Worm (Caenorhabditis elegans) whole organism, early embryonic: ENCODE results near the gene srt-68.

Experiments used
- B0310.2 ChIP-seq: sonication (generic microtip); optimal IDR thresholded peaks from 2 replicates; lab custom pipeline; 2016; ENCODE audit warnings: mild to moderate bottlenecking, missing genetic modification characterization, missing compliant biosample characterization
- F13C5.2 ChIP-seq: sonication (generic microtip); optimal IDR thresholded peaks from 2 replicates; lab custom pipeline; 2017; ENCODE audit warnings: mild to moderate bottlenecking, missing genetic modification characterization, inconsistent platforms, missing compliant biosample characterization
- aly-1 ChIP-seq: sonication (generic microtip); optimal IDR thresholded peaks from 2 replicates; lab custom pipeline; 2016; ENCODE audit warnings: missing genetic modification characterization, missing compliant biosample characterization
- ama-1 ChIP-seq: fragments of 150-350 bp; optimal IDR thresholded peaks from 2 replicates; lab custom pipeline; 2014
- ceh-13 ChIP-seq: fragments of 200-800 bp; sonication (Bioruptor generic); optimal IDR thresholded peaks from 2 replicates; lab custom pipeline; 2018; ENCODE audit warnings: mild to moderate bottlenecking, missing genetic modification characterization, missing compliant biosample characterization
- ceh-36 ChIP-seq: sonication (generic microtip); optimal IDR thresholded peaks from 2 replicates; lab custom pipeline; 2016; ENCODE audit warnings: missing genetic modification characterization, inconsistent platforms, missing compliant biosample characterization
- ets-7 ChIP-seq: sonication (generic microtip); optimal IDR thresholded peaks from 2 replicates; lab custom pipeline; 2016; ENCODE audit warnings: missing genotype, missing genetic modification characterization, missing compliant biosample characterization
- hmbx-1 ChIP-seq: sonication (generic microtip); optimal IDR thresholded peaks from 2 replicates; lab custom pipeline; 2016; ENCODE audit warnings: mild to moderate bottlenecking, missing genetic modification characterization, missing compliant biosample characterization
- hmg-4 ChIP-seq: fragments of 200-800 bp; sonication (Bioruptor generic); optimal IDR thresholded peaks from 2 replicates; lab custom pipeline; 2018; ENCODE audit warnings: mild to moderate bottlenecking, missing genetic modification characterization, missing compliant biosample characterization
- scrt-1 ChIP-seq: fragments of 200-800 bp; sonication (Bioruptor generic); IDR thresholded peaks from 2 replicates; pipeline ENCODE4 v1.3.6; 2022; ENCODE audit warnings: missing genetic modification characterization, missing compliant biosample characterization
- sea-1 ChIP-seq: fragments of 200-800 bp; sonication (Bioruptor generic); conservative IDR thresholded peaks from 2 replicates; pipeline ENCODE4 v1.3.6; 2022; ENCODE audit warnings: missing genetic modification characterization, missing compliant biosample characterization
- tbx-11 ChIP-seq: fragments of 200-800 bp; sonication (Bioruptor generic); IDR thresholded peaks from 2 replicates; pipeline ENCODE4 v1.3.6; 2022; ENCODE audit warnings: missing genetic modification characterization, missing compliant biosample characterization
- tra-4 ChIP-seq: sonication (generic microtip); optimal IDR thresholded peaks from 2 replicates; lab custom pipeline; 2017; ENCODE audit warnings: missing genetic modification characterization, missing compliant biosample characterization

Gene srt-68

DNA sequence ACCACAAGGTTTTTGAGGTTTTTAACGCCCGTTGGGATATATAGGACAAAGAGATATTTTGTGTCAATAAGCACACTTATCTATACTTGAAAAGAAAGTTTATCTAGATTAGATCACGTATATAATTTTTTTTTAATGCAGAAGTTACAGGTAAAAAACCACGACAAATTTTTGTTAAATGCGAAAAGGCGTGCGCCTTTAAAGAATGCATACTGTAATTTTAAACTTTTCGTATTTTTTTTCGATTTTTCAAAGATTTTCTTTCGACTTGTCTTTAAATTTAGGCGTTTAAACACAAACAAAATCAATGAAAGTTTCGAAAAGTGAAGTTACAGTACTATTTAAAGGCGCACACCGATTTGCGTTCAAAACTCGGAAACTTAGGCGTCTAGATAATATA is 48.3 kb downstream of the srt-68 start:
- no peak for TF ChIP-seq sea-1 (GFP tag; lab: Robert Waterston, UW)
- TF ChIP-seq F13C5.2: no peak
- TF ChIP-seq hmg-4 (GFP tag; lab: Kevin White, UChicago): no peak
- no peak for TF ChIP-seq tbx-11 (GFP tag; lab: Robert Waterston, UW)
- no peak for TF ChIP-seq hmbx-1 (tag; lab: Kevin White, UChicago)
- TF ChIP-seq tra-4 (tag; lab: Kevin White, UChicago): no peak
- no peak for TF ChIP-seq scrt-1 (GFP tag; lab: Robert Waterston, UW)
- no peak for TF ChIP-seq B0310.2 (tag; lab: Kevin White, UChicago)
- no peak for TF ChIP-seq ets-7 (tag; lab: Kevin White, UChicago)
- no peak for TF ChIP-seq ceh-13 (GFP tag; lab: Kevin White, UChicago)

DNA sequence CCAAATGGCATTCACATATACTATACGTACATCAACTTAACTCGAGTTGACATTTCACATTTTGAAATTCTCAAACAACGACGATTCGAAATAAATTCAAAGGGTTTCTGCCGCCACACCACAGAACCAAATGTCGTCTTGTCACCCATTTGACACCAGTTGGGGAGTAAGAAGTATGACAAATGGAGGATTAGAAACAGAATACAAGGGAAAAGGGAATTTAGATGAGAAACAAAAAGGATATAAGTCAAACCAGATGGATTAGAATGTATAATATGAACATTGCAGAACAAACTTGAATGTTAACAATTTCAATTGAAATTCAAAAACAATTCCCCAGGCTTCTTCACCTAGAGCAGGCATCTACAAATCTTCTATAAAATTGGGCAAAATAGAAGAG is 50.2 kb downstream of the srt-68 start:
- TF ChIP-seq aly-1 (tag; lab: Kevin White, UChicago) (no peak), tra-4 (tag; lab: Kevin White, UChicago) (no peak), scrt-1 (GFP tag; lab: Robert Waterston, UW) (no peak), tbx-11 (GFP tag; lab: Robert Waterston, UW) (no peak), ceh-36 (tag; lab: Kevin White, UChicago) (no peak), B0310.2 (tag; lab: Kevin White, UChicago) (no peak), ama-1 (lab: Kevin White, UChicago) (no peak)
